Worm (Caenorhabditis elegans) whole organism, mixed stage, embryonic: ENCODE measurements around the gene lin-56.
"Not testable (repeated sequence)": the region's sequence is repeated elsewhere in the genome, so short reads cannot be mapped to it uniquely, and the experiment has no call there.

ENCODE experiments used
- M03D4.4 ChIP-seq: sonication (generic microtip); optimal IDR thresholded peaks from 2 replicates; lab custom pipeline; 2017; ENCODE audit warnings: mild to moderate bottlenecking, missing genetic modification characterization, missing compliant biosample characterization
- bed-3 ChIP-seq: fragments of 200-800 bp; sonication (Bioruptor generic); optimal IDR thresholded peaks from 3 replicates; lab custom pipeline; 2018; ENCODE audit warnings: mild to moderate bottlenecking, missing genetic modification characterization, moderate library complexity, missing compliant biosample characterization
- blmp-1 ChIP-seq: fragments of 150-350 bp; optimal IDR thresholded peaks from 2 replicates; lab custom pipeline; 2014; ENCODE audit warnings: missing biosample characterization, missing genetic modification characterization
- ceh-39 ChIP-seq: fragments of 150-350 bp; optimal IDR thresholded peaks from 2 replicates; lab custom pipeline; 2014; ENCODE audit warnings: missing biosample characterization, missing genetic modification characterization
- ceh-83 ChIP-seq: fragments of 200-800 bp; sonication (Bioruptor generic); optimal IDR thresholded peaks from 2 replicates; lab custom pipeline; 2018; ENCODE audit warnings: mild to moderate bottlenecking, missing genetic modification characterization, missing compliant biosample characterization
- cnd-1 ChIP-seq: fragments of 200-800 bp; sonication (Bioruptor generic); optimal IDR thresholded peaks from 2 replicates; lab custom pipeline; 2018; ENCODE audit warnings: mild to moderate bottlenecking, missing genetic modification characterization, missing compliant biosample characterization
- elt-1 ChIP-seq: sonication (generic microtip); optimal IDR thresholded peaks from 2 replicates; lab custom pipeline; 2017; ENCODE audit warnings: missing genetic modification characterization, mild to moderate bottlenecking, missing compliant biosample characterization, antibody characterized with exemption, moderate library complexity, borderline replicate concordance; ENCODE audit not compliant: insufficient read depth
- flh-1 ChIP-seq: fragments of 200-800 bp; sonication (Bioruptor generic); optimal IDR thresholded peaks from 2 replicates; lab custom pipeline; 2018; ENCODE audit warnings: mild to moderate bottlenecking, missing genetic modification characterization, moderate library complexity, missing compliant biosample characterization
- ham-2 ChIP-seq: fragments of 200-800 bp; sonication (Bioruptor generic); optimal IDR thresholded peaks from 2 replicates; lab custom pipeline; 2018; ENCODE audit warnings: mild to moderate bottlenecking, missing genetic modification characterization, missing compliant biosample characterization
- hlh-1 ChIP-seq: fragments of 150-350 bp; optimal IDR thresholded peaks from 2 replicates; lab custom pipeline; 2014; ENCODE audit warnings: missing biosample characterization, missing genetic modification reagents, missing genetic modification characterization
- lin-13 ChIP-seq: fragments of 150-350 bp; optimal IDR thresholded peaks from 2 replicates; lab custom pipeline; 2014; ENCODE audit warnings: missing biosample characterization, missing genetic modification characterization
- lin-32 ChIP-seq: fragments of 200-800 bp; sonication (Bioruptor generic); optimal IDR thresholded peaks from 2 replicates; lab custom pipeline; 2018; ENCODE audit warnings: mild to moderate bottlenecking, missing genetic modification characterization, missing compliant biosample characterization
- mep-1 ChIP-seq: fragments of 150-350 bp; optimal IDR thresholded peaks from 2 replicates; lab custom pipeline; 2017; ENCODE audit warnings: missing biosample characterization, missing genetic modification reagents, missing genetic modification characterization, inconsistent platforms
- mls-2 ChIP-seq: sonication (generic microtip); optimal IDR thresholded peaks from 2 replicates; lab custom pipeline; 2016; ENCODE audit warnings: mild to moderate bottlenecking, missing genetic modification characterization, moderate library complexity, missing compliant biosample characterization
- nhr-12 ChIP-seq: fragments of 150-350 bp; optimal IDR thresholded peaks from 2 replicates; lab custom pipeline; 2014; ENCODE audit warnings: missing biosample characterization, missing genetic modification characterization
- nhr-2 ChIP-seq: fragments of 150-350 bp; optimal IDR thresholded peaks from 2 replicates; lab custom pipeline; 2014; ENCODE audit warnings: missing biosample characterization, missing genetic modification characterization
- nhr-237 ChIP-seq: fragments of 150-350 bp; optimal IDR thresholded peaks from 2 replicates; lab custom pipeline; 2014; ENCODE audit warnings: missing biosample characterization, missing genetic modification characterization
- nhr-28 ChIP-seq: fragments of 150-350 bp; optimal IDR thresholded peaks from 2 replicates; lab custom pipeline; 2014; ENCODE audit warnings: missing biosample characterization, missing genetic modification characterization
- nhr-76 ChIP-seq: sonication (generic microtip); optimal IDR thresholded peaks from 2 replicates; lab custom pipeline; 2017; ENCODE audit warnings: missing biosample characterization, missing genetic modification characterization
- pha-4 ChIP-seq: fragments of 150-350 bp; optimal IDR thresholded peaks from 2 replicates; lab custom pipeline; 2018; ENCODE audit warnings: missing biosample characterization, missing genetic modification reagents, missing genetic modification characterization
- sem-2 ChIP-seq: fragments of 200-800 bp; sonication (Bioruptor generic); optimal IDR thresholded peaks from 2 replicates; lab custom pipeline; 2018; ENCODE audit warnings: mild to moderate bottlenecking, missing genetic modification characterization, missing compliant biosample characterization
- snpc-4 ChIP-seq: fragments of 150-350 bp; optimal IDR thresholded peaks from 2 replicates; lab custom pipeline; 2014; ENCODE audit warnings: missing biosample characterization, missing genetic modification characterization
- sptf-1 ChIP-seq: sonication (generic microtip); optimal IDR thresholded peaks from 2 replicates; lab custom pipeline; 2017; ENCODE audit warnings: mild to moderate bottlenecking, missing genetic modification characterization, moderate library complexity, missing compliant biosample characterization
- tbx-8 ChIP-seq: fragments of 200-800 bp; sonication (Bioruptor generic); optimal IDR thresholded peaks from 2 replicates; lab custom pipeline; 2018; ENCODE audit warnings: mild to moderate bottlenecking, missing genetic modification characterization, moderate library complexity, missing compliant biosample characterization
- unc-120 ChIP-seq: sonication (generic microtip); optimal IDR thresholded peaks from 2 replicates; lab custom pipeline; 2017; ENCODE audit warnings: missing genetic modification characterization, missing compliant biosample characterization; ENCODE audit not compliant: poor library complexity, severe bottlenecking
- zip-8 ChIP-seq: fragments of 150-350 bp; optimal IDR thresholded peaks from 2 replicates; lab custom pipeline; 2014; ENCODE audit warnings: missing biosample characterization, missing genetic modification characterization
- ztf-11 ChIP-seq: fragments of 150-350 bp; optimal IDR thresholded peaks from 2 replicates; lab custom pipeline; 2014; ENCODE audit warnings: missing biosample characterization, missing genetic modification characterization

The lin-56 gene

ce11 chrII:10486738-10487137, 36.9 kb downstream of the lin-56 start, which contains the start of gene ZK666.15:
Gene ZK666.15, plus strand, starts transcription at chrII:10487038.
- no peak for TF ChIP-seq nhr-237 (tag; lab: Kevin White, UChicago)

- TF ChIP-seq ztf-11 (tag; lab: Kevin White, UChicago), result no peak
- no peak for TF ChIP-seq M03D4.4 (tag; lab: Kevin White, UChicago)
- TF ChIP-seq nhr-2, result no peak
- TF ChIP-seq zip-8 (tag; lab: Kevin White, UChicago), result no peak
- no peak for TF ChIP-seq mls-2 (tag; lab: Kevin White, UChicago)
- no peak for TF ChIP-seq ceh-83 (GFP tag; lab: Kevin White, UChicago)
- TF ChIP-seq elt-1 (tag; lab: Kevin White, UChicago), result no peak
- no peak for TF ChIP-seq lin-13 (tag; lab: Kevin White, UChicago)
- no peak for TF ChIP-seq unc-120
- no peak for TF ChIP-seq snpc-4 (tag; lab: Kevin White, UChicago)
- no peak for TF ChIP-seq nhr-12 (tag; lab: Kevin White, UChicago)
- TF ChIP-seq nhr-28 (tag; lab: Kevin White, UChicago), result no peak
- TF ChIP-seq mep-1 (tag; lab: Kevin White, UChicago), result no peak
- TF ChIP-seq pha-4 (tag; lab: Kevin White, UChicago), result no peak
- TF ChIP-seq sptf-1 (tag; lab: Kevin White, UChicago), result no peak
- TF ChIP-seq cnd-1 (tag; lab: Kevin White, UChicago), result no peak
- TF ChIP-seq flh-1 (GFP tag; lab: Kevin White, UChicago), result no peak
- no peak for TF ChIP-seq sem-2 (GFP tag; lab: Kevin White, UChicago)
- no peak for TF ChIP-seq bed-3 (GFP tag; lab: Kevin White, UChicago)
- no peak for TF ChIP-seq nhr-76 (tag; lab: Kevin White, UChicago)
- TF ChIP-seq, all 35 proteins: peak for 0
Measured at ce11 chrII:10490329-10490728, 40.5 kb downstream of the lin-56 start, which contains the start of gene clec-61. Gene clec-61, minus strand, starts transcription at chrII:10490537.

ce11 chrII:10493034-10493433, 43.2 kb downstream of the lin-56 start, which contains the start of gene ZK666.8:
Gene ZK666.8, minus strand, starts transcription at chrII:10493134.
- TF ChIP-seq nhr-2; nhr-28 (tag; lab: Kevin White, UChicago); hlh-1: not testable (repeated sequence)

ce11 chrII:10494467-10494866, 44.7 kb downstream of the lin-56 start, which contains the start of gene ZK666.14:
Gene ZK666.14, plus strand, starts transcription at chrII:10494767.
- TF ChIP-seq unc-120 (no peak), elt-1 (tag; lab: Kevin White, UChicago) (no peak), cnd-1 (tag; lab: Kevin White, UChicago) (no peak)

ce11 chrII:10495912-10496311, 46.1 kb downstream of the lin-56 start, which contains the start of gene ZK666.12:
Gene ZK666.12, plus strand, starts transcription at chrII:10496212.
- TF ChIP-seq ztf-11 (tag; lab: Kevin White, UChicago) (no peak), blmp-1 (tag; lab: Kevin White, UChicago) (no peak), mls-2 (tag; lab: Kevin White, UChicago) (no peak), nhr-237 (tag; lab: Kevin White, UChicago) (no peak), lin-32 (GFP tag; lab: Kevin White, UChicago) (no peak), ham-2 (GFP tag; lab: Kevin White, UChicago) (no peak), nhr-12 (tag; lab: Kevin White, UChicago) (no peak), M03D4.4 (tag; lab: Kevin White, UChicago) (no peak), pha-4 (tag; lab: Kevin White, UChicago) (no peak), ceh-39 (no peak)

- TF ChIP-seq cnd-1 (tag; lab: Kevin White, UChicago) (no peak), M03D4.4 (tag; lab: Kevin White, UChicago) (no peak), snpc-4 (tag; lab: Kevin White, UChicago) (no peak), sem-2 (GFP tag; lab: Kevin White, UChicago) (no peak), nhr-76 (tag; lab: Kevin White, UChicago) (no peak), ztf-11 (tag; lab: Kevin White, UChicago) (no peak), hlh-1 (no peak), ham-2 (GFP tag; lab: Kevin White, UChicago) (no peak), tbx-8 (GFP tag; lab: Kevin White, UChicago) (no peak), ceh-39 (no peak), bed-3 (GFP tag; lab: Kevin White, UChicago) (no peak), elt-1 (tag; lab: Kevin White, UChicago) (no peak)
- TF ChIP-seq, all 35 proteins: peak for 0
Measured at ce11 chrII:10500674-10501073, 50.9 kb downstream of the lin-56 start.
